Worm (Caenorhabditis elegans) whole organism, L1 larva: Measurements from ENCODE around the gene F46B6.2.

Source experiments
- lsy-2 ChIP-seq, 2 experiments: fragments of 150-350 bp; optimal IDR thresholded peaks; 2 replicates each; lab custom pipeline; 2014; ENCODE audit warnings: missing biosample characterization in 2 of 2, missing genetic modification characterization in 2 of 2
- pqm-1 ChIP-seq: sonication (generic microtip); optimal IDR thresholded peaks from 3 replicates; lab custom pipeline; 2017; ENCODE audit warnings: missing biosample characterization, missing genetic modification characterization

DNA sequence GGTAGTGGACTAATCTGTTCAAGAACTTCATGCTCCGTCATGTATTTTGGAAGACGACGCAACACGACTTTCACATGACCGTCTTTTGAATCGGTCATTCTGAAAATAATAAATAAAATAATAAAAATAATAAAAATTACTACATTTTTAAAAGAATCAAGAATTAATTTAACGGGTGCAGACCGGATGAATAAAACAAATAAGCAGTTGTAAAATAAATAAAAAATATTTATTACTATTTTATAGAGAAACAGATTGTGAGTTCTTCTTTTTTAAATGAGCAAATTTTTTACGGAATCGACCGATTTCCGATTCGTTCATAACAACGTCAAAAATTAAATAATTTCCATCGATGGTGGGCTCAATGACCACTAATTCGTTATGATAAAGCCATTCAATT lies 5.6 kb downstream of the F46B6.2 start, which contains the start of gene smg-4:
- TF ChIP-seq pqm-1 (tag; lab: Kevin White, UChicago) (no peak), lsy-2 (tag; optimal IDR thresholded peaks at IDR 0.05; lab: Kevin White, UChicago) (no peak)
